Worm (Caenorhabditis elegans): ENCODE data around the gene moc-2.

DNA sequence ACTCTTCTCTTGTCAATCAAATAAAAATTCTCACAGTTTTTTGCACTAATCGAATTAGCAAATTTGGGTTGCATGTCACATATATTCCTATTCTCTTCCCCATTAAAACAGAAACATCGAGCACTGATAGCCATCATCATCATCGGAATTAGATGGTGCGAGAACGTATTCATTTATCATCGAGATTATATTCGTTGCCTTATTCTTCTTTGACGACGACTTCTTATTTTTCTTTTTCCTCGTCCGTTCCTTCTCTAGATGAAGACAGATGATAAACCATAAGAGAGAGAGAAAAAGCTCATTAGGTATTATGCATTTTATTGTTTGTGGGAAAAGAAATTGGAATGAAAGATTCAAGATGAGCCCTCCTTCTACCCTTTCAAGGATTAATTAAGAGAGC is 32.8 kb downstream of the moc-2 start:
- no peak for TF ChIP-seq B0310.2 (tag; optimal IDR thresholded peaks at IDR 0.05)
- no peak for TF ChIP-seq scrt-1 (GFP tag; IDR thresholded peaks at IDR 0.05)
- no peak for TF ChIP-seq tbx-37 (GFP tag; conservative IDR thresholded peaks at IDR 0.05)
- TF ChIP-seq aly-1 (tag; optimal IDR thresholded peaks at IDR 0.05) = no peak
- no peak for TF ChIP-seq sea-1 (GFP tag; conservative IDR thresholded peaks at IDR 0.05)
- no peak for TF ChIP-seq ets-7 (tag; optimal IDR thresholded peaks at IDR 0.05)
- no peak for TF ChIP-seq flt-1 (GFP tag; IDR thresholded peaks at IDR 0.05)
- no peak for TF ChIP-seq tra-4 (tag; optimal IDR thresholded peaks at IDR 0.05)
- TF ChIP-seq ama-1 (optimal IDR thresholded peaks at IDR 0.05) = no peak

Data from whole organism, early embryonic.